Fruit fly (Drosophila melanogaster) whole organism, prepupa: Measurements from ENCODE around the gene CG15169.

Experiments
- Blimp-1 ChIP-seq: fragments of 200-800 bp; sonication (Bioruptor generic); optimal IDR thresholded peaks from 3 replicates; lab custom pipeline; 2017; ENCODE audit warnings: missing biosample characterization, missing genetic modification characterization, mild to moderate bottlenecking, moderate library complexity, missing genetic modification reagents
- CG10631 ChIP-seq: fragments of 200-800 bp; sonication (Bioruptor generic); optimal IDR thresholded peaks from 2 replicates; lab custom pipeline; 2016; ENCODE audit warnings: missing biosample characterization, missing genetic modification characterization
- CG11294 ChIP-seq: fragments of 200-800 bp; sonication (Bioruptor generic); IDR thresholded peaks from 2 replicates; pipeline ENCODE4 v1.3.6; 2022; ENCODE audit warnings: missing biosample characterization, missing genetic modification characterization
- CG11762 ChIP-seq: fragments of 200-800 bp; sonication (Bioruptor generic); optimal IDR thresholded peaks from 3 replicates; lab custom pipeline; 2016; ENCODE audit warnings: missing biosample characterization, missing genetic modification characterization; ENCODE audit not compliant: insufficient read depth
- CG1621 ChIP-seq: fragments of 200-800 bp; sonication (Bioruptor generic); optimal IDR thresholded peaks from 3 replicates; lab custom pipeline; 2018; ENCODE audit warnings: missing biosample characterization, mild to moderate bottlenecking, missing genetic modification characterization
- CG3032 ChIP-seq: fragments of 200-800 bp; optimal IDR thresholded peaks from 2 replicates; lab custom pipeline; 2019; ENCODE audit warnings: missing biosample characterization, mild to moderate bottlenecking, missing genetic modification characterization, moderate library complexity
- CG31627 ChIP-seq: fragments of 200-800 bp; sonication (Bioruptor generic); optimal IDR thresholded peaks from 3 replicates; lab custom pipeline; 2016; ENCODE audit warnings: missing biosample characterization, missing genetic modification characterization
- CG34406 ChIP-seq: fragments of 200-800 bp; sonication (Bioruptor generic); optimal IDR thresholded peaks from 3 replicates; lab custom pipeline; 2016; ENCODE audit warnings: missing biosample characterization, missing genetic modification characterization
- CG3919 ChIP-seq: fragments of 200-800 bp; sonication (Bioruptor generic); optimal IDR thresholded peaks from 3 replicates; lab custom pipeline; 2016; ENCODE audit warnings: missing biosample characterization, missing genetic modification characterization
- CG6163 ChIP-seq: fragments of 200-800 bp; sonication (Bioruptor generic); IDR thresholded peaks from 3 replicates; pipeline ENCODE4 v1.3.6; 2022; ENCODE audit warnings: missing biosample characterization, missing genetic modification characterization
- CG6276 ChIP-seq: fragments of 200-800 bp; sonication (Bioruptor generic); optimal IDR thresholded peaks from 2 replicates; lab custom pipeline; 2017; ENCODE audit warnings: missing biosample characterization, mild to moderate bottlenecking, missing genetic modification characterization
- CG6792 ChIP-seq: fragments of 200-800 bp; sonication (Bioruptor generic); optimal IDR thresholded peaks from 3 replicates; lab custom pipeline; 2016; ENCODE audit warnings: missing biosample characterization, missing genetic modification characterization
- CG6808 ChIP-seq: fragments of 200-800 bp; sonication (Bioruptor generic); optimal IDR thresholded peaks from 3 replicates; lab custom pipeline; 2017; ENCODE audit warnings: missing biosample characterization, missing genetic modification characterization, mild to moderate bottlenecking, moderate library complexity, missing genetic modification reagents
- CG6854 ChIP-seq: fragments of 200-800 bp; sonication (Bioruptor generic); optimal IDR thresholded peaks from 2 replicates; lab custom pipeline; 2017; ENCODE audit warnings: missing biosample characterization, mild to moderate bottlenecking, missing genetic modification characterization
- CG7368 ChIP-seq: fragments of 200-800 bp; sonication (Bioruptor generic); optimal IDR thresholded peaks from 3 replicates; lab custom pipeline; 2016; ENCODE audit warnings: missing biosample characterization, missing genetic modification characterization
- Eip78C ChIP-seq: fragments of 200-800 bp; sonication (Bioruptor generic); peaks from one replicate; lab custom pipeline; 2016; ENCODE audit warnings: missing biosample characterization, missing genetic modification characterization
- Ets21C ChIP-seq: fragments of 200-800 bp; sonication (Bioruptor generic); optimal IDR thresholded peaks from 3 replicates; lab custom pipeline; 2016; ENCODE audit warnings: missing biosample characterization, missing genetic modification characterization
- Ets96B ChIP-seq: fragments of 200-800 bp; optimal IDR thresholded peaks from 2 replicates; lab custom pipeline; 2019; ENCODE audit warnings: missing biosample characterization, mild to moderate bottlenecking, missing genetic modification characterization, moderate library complexity
- Gug ChIP-seq: fragments of 200-800 bp; sonication (Bioruptor generic); IDR thresholded peaks from 2 replicates; pipeline ENCODE4 v1.3.6; 2022; ENCODE audit warnings: missing biosample characterization, missing genetic modification characterization
- Hr38 ChIP-seq: sonication (Bioruptor generic); optimal IDR thresholded peaks from 2 replicates; lab custom pipeline; 2016; ENCODE audit warnings: missing biosample characterization, missing genetic modification characterization
- Hr39 ChIP-seq: fragments of 200-800 bp; sonication (Bioruptor generic); optimal IDR thresholded peaks from 2 replicates; lab custom pipeline; 2016; ENCODE audit warnings: missing biosample characterization, missing genetic modification characterization
- Hr4 ChIP-seq: fragments of 200-800 bp; sonication (Bioruptor generic); optimal IDR thresholded peaks from 3 replicates; lab custom pipeline; 2016; ENCODE audit warnings: missing biosample characterization, missing genetic modification characterization
- Lpt ChIP-seq: fragments of 200-800 bp; sonication (Bioruptor generic); optimal IDR thresholded peaks from 3 replicates; lab custom pipeline; 2016; ENCODE audit warnings: missing biosample characterization, missing genetic modification characterization
- Met ChIP-seq: fragments of 200-800 bp; sonication (Bioruptor generic); optimal IDR thresholded peaks from 3 replicates; lab custom pipeline; 2016; ENCODE audit warnings: missing biosample characterization, missing genetic modification characterization
- OdsH ChIP-seq: fragments of 200-800 bp; sonication (Bioruptor generic); optimal IDR thresholded peaks from 3 replicates; lab custom pipeline; 2016; ENCODE audit warnings: missing biosample characterization, missing genetic modification characterization
- Sox102F ChIP-seq: fragments of 200-800 bp; sonication (Bioruptor generic); optimal IDR thresholded peaks from 2 replicates; lab custom pipeline; 2016; ENCODE audit warnings: missing biosample characterization, mild to moderate bottlenecking, missing genetic modification characterization
- Sox14 ChIP-seq: fragments of 200-800 bp; sonication (Bioruptor generic); optimal IDR thresholded peaks from 3 replicates; lab custom pipeline; 2016; ENCODE audit warnings: missing biosample characterization, missing genetic modification characterization
- Sox15 ChIP-seq: fragments of 200-800 bp; sonication (Bioruptor generic); optimal IDR thresholded peaks from 3 replicates; lab custom pipeline; 2016; ENCODE audit warnings: missing biosample characterization, missing genetic modification characterization
- cyc ChIP-seq: fragments of 200-800 bp; sonication (Bioruptor generic); optimal IDR thresholded peaks from 3 replicates; lab custom pipeline; 2016; ENCODE audit warnings: missing biosample characterization, missing genetic modification characterization
- dac ChIP-seq: fragments of 200-800 bp; sonication (Bioruptor generic); optimal IDR thresholded peaks from 2 replicates; lab custom pipeline; 2017; ENCODE audit warnings: missing biosample characterization, mild to moderate bottlenecking, missing genetic modification characterization
- dsx ChIP-seq: fragments of 200-800 bp; optimal IDR thresholded peaks from 3 replicates; lab custom pipeline; 2019; ENCODE audit warnings: missing biosample characterization, mild to moderate bottlenecking, missing genetic modification characterization, moderate library complexity; ENCODE audit not compliant: poor library complexity, severe bottlenecking
- eg ChIP-seq: fragments of 200-800 bp; sonication (Bioruptor generic); IDR thresholded peaks from 3 replicates; pipeline ENCODE4 v1.3.6; 2022; ENCODE audit warnings: missing biosample characterization, missing genetic modification characterization
- fd59A ChIP-seq: fragments of 200-800 bp; sonication (Bioruptor generic); optimal IDR thresholded peaks from 2 replicates; lab custom pipeline; 2017; ENCODE audit warnings: missing biosample characterization, mild to moderate bottlenecking, missing genetic modification characterization, missing genetic modification reagents
- fd85E ChIP-seq: fragments of 200-800 bp; sonication (Bioruptor generic); optimal IDR thresholded peaks from 3 replicates; lab custom pipeline; 2016; ENCODE audit warnings: missing biosample characterization, missing genetic modification characterization
- fkh ChIP-seq: fragments of 200-800 bp; sonication (Bioruptor generic); optimal IDR thresholded peaks from 3 replicates; lab custom pipeline; 2017; ENCODE audit warnings: missing biosample characterization, mild to moderate bottlenecking, missing genetic modification characterization, moderate library complexity
- lz ChIP-seq: fragments of 200-800 bp; sonication (Bioruptor generic); optimal IDR thresholded peaks from 3 replicates; lab custom pipeline; 2016; ENCODE audit warnings: missing biosample characterization, missing genetic modification characterization
- net ChIP-seq: fragments of 200-800 bp; sonication (Bioruptor generic); optimal IDR thresholded peaks from 3 replicates; lab custom pipeline; 2016; ENCODE audit warnings: missing biosample characterization, missing genetic modification characterization
- pdm3 ChIP-seq: fragments of 200-800 bp; sonication (Bioruptor generic); optimal IDR thresholded peaks from 3 replicates; lab custom pipeline; 2016; ENCODE audit warnings: missing biosample characterization, missing genetic modification characterization
- salr ChIP-seq, 2 experiments: fragments of 200-800 bp; sonication (Bioruptor generic); optimal IDR thresholded peaks; 3 replicates each; lab custom pipeline; 2016 to 2018; ENCODE audit warnings: missing biosample characterization in 2 of 2, missing genetic modification characterization in 2 of 2, mild to moderate bottlenecking in 1 of 2
- spab ChIP-seq: fragments of 200-800 bp; sonication (Bioruptor generic); optimal IDR thresholded peaks from 2 replicates; lab custom pipeline; 2017; ENCODE audit warnings: missing biosample characterization, mild to moderate bottlenecking, missing genetic modification characterization, missing genetic modification reagents
- ss ChIP-seq, 2 experiments: fragments of 200-800 bp; sonication (Bioruptor generic); optimal IDR thresholded peaks; 2 replicates in 1 of 2; 3 replicates in 1 of 2; lab custom pipeline; 2017 to 2018; ENCODE audit warnings: mild to moderate bottlenecking in 2 of 2, missing biosample characterization in 2 of 2, missing genetic modification characterization in 2 of 2, moderate library complexity in 1 of 2
- svp ChIP-seq: fragments of 200-800 bp; sonication (Bioruptor generic); peaks from one replicate; lab custom pipeline; 2016; ENCODE audit warnings: missing biosample characterization, missing genetic modification characterization
- vri ChIP-seq: fragments of 200-800 bp; sonication (Bioruptor generic); optimal IDR thresholded peaks from 3 replicates; lab custom pipeline; 2016; ENCODE audit warnings: missing biosample characterization, mild to moderate bottlenecking, missing genetic modification characterization

The CG15169 gene

DNA sequence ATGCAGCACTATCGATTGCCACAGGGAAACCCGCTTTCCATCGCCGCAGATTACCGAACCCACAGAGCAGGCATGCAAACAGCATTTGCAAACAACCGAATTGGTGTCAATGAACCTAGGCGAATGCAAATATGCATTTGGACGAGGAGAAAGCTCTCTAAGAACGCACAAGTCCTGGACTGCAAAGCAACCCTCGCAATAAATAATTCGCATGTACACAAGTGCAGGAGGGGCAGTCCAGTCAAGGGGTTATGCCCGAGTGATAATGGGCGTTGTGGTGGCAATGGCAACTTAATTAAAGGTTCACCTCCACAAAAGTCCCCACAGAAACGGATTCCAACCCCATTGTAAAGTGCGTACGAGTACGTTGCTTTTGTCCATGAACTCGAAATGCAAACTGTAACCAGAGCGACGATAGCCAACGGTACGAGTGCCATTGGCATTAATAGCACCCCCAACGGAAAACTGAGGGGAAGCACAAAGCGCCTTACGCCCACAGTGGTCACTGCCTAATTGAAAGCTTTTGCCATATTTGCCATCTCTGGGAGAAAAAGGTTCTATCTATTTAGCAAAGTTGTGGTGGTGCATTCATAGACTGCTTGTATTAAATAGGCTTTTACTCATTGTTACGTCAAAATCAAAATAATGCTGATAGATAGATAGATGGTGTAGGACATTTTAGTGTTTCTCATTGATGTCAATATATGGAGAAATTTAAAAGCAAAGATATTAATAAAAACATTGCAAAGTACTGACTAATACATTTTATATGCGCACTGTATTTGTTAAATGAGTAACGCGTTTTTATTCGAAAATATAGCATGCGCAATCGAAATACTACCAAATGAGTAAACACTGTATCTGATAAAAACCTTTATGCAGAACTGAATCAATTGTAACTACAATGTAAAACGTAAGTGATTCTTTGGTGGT lies 7.7 kb upstream of the CG15169 start (continued):
- no peak for TF ChIP-seq Gug (GFP tag; lab: Robert Waterston, UW)
- no peak for TF ChIP-seq cyc
- TF ChIP-seq CG3032 (tag; lab: Kevin White, UChicago), result peak; percentile 6
- no peak for TF ChIP-seq CG3919 (GFP tag; lab: Kevin White, UChicago)
- TF ChIP-seq spab (GFP tag; lab: Kevin White, UChicago), result no peak
- TF ChIP-seq CG11294, result no peak
- peak in 1 of 2 experiments; percentile 28 for TF ChIP-seq ss (GFP tag; optimal IDR thresholded peaks at IDR 0.05; lab: Kevin White, UChicago)
- TF ChIP-seq salr (GFP tag; optimal IDR thresholded peaks at IDR 0.05; lab: Kevin White, UChicago), result no peak
- no peak for TF ChIP-seq dac (GFP tag; lab: Kevin White, UChicago)
- peak; percentile 68 for TF ChIP-seq svp (GFP tag; lab: Kevin White, UChicago)
- no peak for TF ChIP-seq net (GFP tag; lab: Kevin White, UChicago)
- TF ChIP-seq Sox102F (GFP tag; lab: Kevin White, UChicago), result no peak
- TF ChIP-seq CG1621, result no peak
- no peak for TF ChIP-seq fd59A
- no peak for TF ChIP-seq fkh (GFP tag; lab: Kevin White, UChicago)

dm6 chr2L:18984158-18984557 lies 6.7 kb upstream of the CG15169 start:
- TF ChIP-seq lz (GFP tag; lab: Kevin White, UChicago) (no peak), CG7368 (GFP tag; lab: Kevin White, UChicago) (no peak), fd85E (GFP tag; lab: Kevin White, UChicago) (no peak), dsx (no peak), svp (GFP tag; lab: Kevin White, UChicago) (peak; percentile 88), ss (GFP tag; optimal IDR thresholded peaks at IDR 0.05; lab: Kevin White, UChicago) (peak; percentile 20 to 71), CG6792 (GFP tag; lab: Kevin White, UChicago) (no peak), CG11294 (no peak), fd59A (no peak), CG10631 (GFP tag; lab: Kevin White, UChicago) (no peak), fkh (GFP tag; lab: Kevin White, UChicago) (peak; percentile 17), Hr4 (GFP tag; lab: Kevin White, UChicago) (no peak), spab (GFP tag; lab: Kevin White, UChicago) (no peak), OdsH (GFP tag; lab: Kevin White, UChicago) (no peak), Sox14 (GFP tag; lab: Kevin White, UChicago) (no peak), Blimp-1 (no peak), Eip78C (GFP tag; lab: Kevin White, UChicago) (peak; percentile 26), Hr39 (GFP tag; lab: Kevin White, UChicago) (no peak), Lpt (GFP tag; lab: Kevin White, UChicago) (no peak), CG11762 (GFP tag; lab: Kevin White, UChicago) (no peak), Sox15 (GFP tag; lab: Kevin White, UChicago) (no peak), Met (GFP tag; lab: Kevin White, UChicago) (no peak), CG6276 (no peak), CG6808 (GFP tag; lab: Kevin White, UChicago) (no peak), CG34406 (GFP tag; lab: Kevin White, UChicago) (no peak), CG3919 (GFP tag; lab: Kevin White, UChicago) (no peak), Hr38 (GFP tag; lab: Kevin White, UChicago) (no peak), vri (GFP tag; lab: Kevin White, UChicago) (no peak), CG6163 (GFP tag; lab: Robert Waterston, UW) (0 out of 3 replicates have a peak, but pooled peaks have one; percentile 30), CG6854 (GFP tag; lab: Kevin White, UChicago) (no peak), CG31627 (GFP tag; lab: Kevin White, UChicago) (no peak), dac (GFP tag; lab: Kevin White, UChicago) (no peak), eg (GFP tag; lab: Robert Waterston, UW) (no peak), Ets21C (GFP tag; lab: Kevin White, UChicago) (no peak), pdm3 (GFP tag; lab: Kevin White, UChicago) (no peak), Ets96B (no peak)
